Worm (Caenorhabditis elegans) whole organism, L4/young adult: Measurements from ENCODE around the gene Y105C5B.9.

Source experiments
- W03F9.2 ChIP-seq: fragments of 150-350 bp; optimal IDR thresholded peaks from 2 replicates; lab custom pipeline; 2014; ENCODE audit warnings: missing biosample characterization, missing genetic modification characterization
- him-1 ChIP-seq: sonication (generic microtip); optimal IDR thresholded peaks from 2 replicates; lab custom pipeline; 2016; ENCODE audit warnings: missing genotype, missing genetic modification reagents, missing genetic modification characterization, missing compliant biosample characterization

DNA sequence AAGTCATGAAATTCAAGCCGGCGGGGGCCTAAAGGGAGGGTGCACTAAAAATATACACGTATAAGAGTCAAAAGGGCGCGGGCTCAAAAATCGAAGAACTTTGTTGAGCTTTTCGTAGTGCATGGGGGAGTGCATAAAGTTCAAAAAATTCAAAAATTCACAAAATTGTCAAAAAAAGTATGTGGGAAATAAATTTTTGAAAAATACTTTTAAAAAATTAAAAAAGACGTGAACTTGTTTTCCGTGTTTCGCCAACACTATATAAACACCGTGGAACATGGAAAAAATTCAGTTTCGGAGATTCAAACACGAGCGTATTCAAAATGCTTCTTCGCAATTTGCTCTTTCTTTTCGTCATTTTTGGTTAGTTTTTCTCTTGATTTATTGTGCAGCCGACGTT, 32.4 kb downstream of the Y105C5B.9 start, which contains the start of gene Y105C5B.17:
- no peak for TF ChIP-seq W03F9.2 (tag; lab: Kevin White, UChicago)
- TF ChIP-seq him-1 (tag; lab: Kevin White, UChicago) = no peak
